Worm (Caenorhabditis elegans): ENCODE data around the gene W06G6.10.

- TF ChIP-seq nhr-76 (tag; optimal IDR thresholded peaks at IDR 0.05) (no peak), fos-1 (tag; optimal IDR thresholded peaks at IDR 0.05) (no peak), snpc-4 (tag; optimal IDR thresholded peaks at IDR 0.05) (no peak)
Measured at ce11 chrV:16668473-16668872, 21.5 kb upstream of the W06G6.10 start, which contains the start of gene F14F8.9.

All from whole organism, L1 larva.